Fruit fly (Drosophila melanogaster): ENCODE measurements around the gene Atg17.

Gene Atg17

dm6 chr3R:5660198-5660893 is 9.2 kb upstream of the Atg17 start, which contains the start of gene Wdr33 (continued):
- peak; percentile 36 for TF ChIP-seq CG8924 (tag; optimal IDR thresholded peaks at IDR 0.05)
- peak; percentile 87 for TF ChIP-seq Opbp (GFP tag; IDR thresholded peaks at IDR 0.05; ENCODE audit: partially characterized antibody)
- TF ChIP-seq dimm (GFP tag; IDR thresholded peaks at IDR 0.05): no peak
- peak; percentile 21 for TF ChIP-seq CG31388 (GFP tag; optimal IDR thresholded peaks at IDR 0.05)
- TF ChIP-seq Xbp1 (GFP tag; optimal IDR thresholded peaks at IDR 0.05): peak; percentile 52
- TF ChIP-seq CG14710 (tag; optimal IDR thresholded peaks at IDR 0.05): peak; percentile 59
- peak; percentile 68 for TF ChIP-seq ato (GFP tag; IDR thresholded peaks at IDR 0.05; ENCODE audit: partially characterized antibody)
- peak; percentile 39 for TF ChIP-seq CG13296 (GFP tag; optimal IDR thresholded peaks at IDR 0.05)
- TF ChIP-seq BtbVII (GFP tag; optimal IDR thresholded peaks at IDR 0.05): peak; percentile 27
- peak; percentile 14 for TF ChIP-seq YL-1 (GFP tag; optimal IDR thresholded peaks at IDR 0.05)
- peak; percentile 79 for TF ChIP-seq sna (GFP tag; IDR thresholded peaks at IDR 0.05; ENCODE audit: partially characterized antibody)
- TF ChIP-seq pan (optimal IDR thresholded peaks at IDR 0.05): no peak
- peak in 1 of 2 experiments; percentile 46 for TF ChIP-seq pan (GFP tag; optimal IDR thresholded peaks at IDR 0.05 in 1 of 2, IDR thresholded peaks at IDR 0.05 in 1 of 2)
- no peak for TF ChIP-seq Dp (GFP tag; optimal IDR thresholded peaks at IDR 0.05)
- no peak for TF ChIP-seq wek (GFP tag; optimal IDR thresholded peaks at IDR 0.05)
- TF ChIP-seq CG12104 (GFP tag; optimal IDR thresholded peaks at IDR 0.05): peak; percentile 27
- peak; percentile 18; the same call in 1 of the 2 replicates for TF ChIP-seq Drgx (GFP tag; IDR thresholded peaks at IDR 0.05)
- no peak for TF ChIP-seq CG31365 (tag; optimal IDR thresholded peaks at IDR 0.05)
- peak; percentile 13; the same call in 1 of the 2 replicates for TF ChIP-seq E2f1 (GFP tag; IDR thresholded peaks at IDR 0.05)
- peak; percentile 34 for TF ChIP-seq Meics (GFP tag; optimal IDR thresholded peaks at IDR 0.05)
- no peak for TF ChIP-seq prd (optimal IDR thresholded peaks at IDR 0.05)
- no peak; the same call in 2 of the 3 replicates for TF ChIP-seq prd (GFP tag; IDR thresholded peaks at IDR 0.05)
- TF ChIP-seq CG8281 (tag; optimal IDR thresholded peaks at IDR 0.05): no peak
- no peak for TF ChIP-seq h (optimal IDR thresholded peaks at IDR 0.05)
- TF ChIP-seq aop (GFP tag; IDR thresholded peaks at IDR 0.05): no peak
- peak; percentile 45 for TF ChIP-seq CG9437 (GFP tag; optimal IDR thresholded peaks at IDR 0.05)
- peak; percentile 34 for TF ChIP-seq CG7556 (GFP tag; optimal IDR thresholded peaks at IDR 0.05)
- TF ChIP-seq CG34422 (GFP tag; IDR thresholded peaks at IDR 0.05): peak; percentile 14; the same call in 1 of the 3 replicates
- TF ChIP-seq chinmo (GFP tag; IDR thresholded peaks at IDR 0.05; ENCODE audit: partially characterized antibody): peak; percentile 61; the same call in 2 of the 4 replicates
- TF ChIP-seq CG13775 (GFP tag; optimal IDR thresholded peaks at IDR 0.05): peak; percentile 69
- no peak for TF ChIP-seq crc (GFP tag; optimal IDR thresholded peaks at IDR 0.05)
- no peak for TF ChIP-seq klu (GFP tag; IDR thresholded peaks at IDR 0.05)
- TF ChIP-seq CG17361 (GFP tag; IDR thresholded peaks at IDR 0.05): peak; percentile 65; the same call in 2 of the 3 replicates
- TF ChIP-seq wor (GFP tag; IDR thresholded peaks at IDR 0.05): 0 out of 2 replicates have a peak, but pooled peaks have one; percentile 13
- TF ChIP-seq CG14014 (GFP tag; IDR thresholded peaks at IDR 0.05): no peak
- no peak for TF ChIP-seq Deaf1 (tag; optimal IDR thresholded peaks at IDR 0.05)
- TF ChIP-seq CG9609 (GFP tag; optimal IDR thresholded peaks at IDR 0.05): no peak
- TF ChIP-seq shn (GFP tag; optimal IDR thresholded peaks at IDR 0.05): no peak
- TF ChIP-seq CG18262 (tag; optimal IDR thresholded peaks at IDR 0.05): peak; percentile 36
- no peak for TF ChIP-seq peb (GFP tag; IDR thresholded peaks at IDR 0.05)
- peak; percentile 24 for TF ChIP-seq CG8388 (GFP tag; optimal IDR thresholded peaks at IDR 0.05)
- TF ChIP-seq Sry-δ (GFP tag; optimal IDR thresholded peaks at IDR 0.05): peak; percentile 16
- TF ChIP-seq CG17359 (tag; optimal IDR thresholded peaks at IDR 0.05): peak; percentile 16
- no peak for TF ChIP-seq CG7839 (tag; optimal IDR thresholded peaks at IDR 0.05)
- no peak for TF ChIP-seq mam (GFP tag; optimal IDR thresholded peaks at IDR 0.05)
- TF ChIP-seq CG8290 (GFP tag; optimal IDR thresholded peaks at IDR 0.05): no peak
- no peak for TF ChIP-seq CG8290 (tag; optimal IDR thresholded peaks at IDR 0.05)
- no peak for TF ChIP-seq D19B (GFP tag; optimal IDR thresholded peaks at IDR 0.05)
- TF ChIP-seq tin (GFP tag; optimal IDR thresholded peaks at IDR 0.05): peak; percentile 8
- TF ChIP-seq CG10147 (GFP tag; optimal IDR thresholded peaks at IDR 0.05): no peak
- TF ChIP-seq maf-S (GFP tag; optimal IDR thresholded peaks at IDR 0.05): no peak
